Fruit fly (Drosophila melanogaster): Measurements from ENCODE around the gene prt.

- TF ChIP-seq CG8478 (optimal IDR thresholded peaks at IDR 0.05) (no peak), CTCF (optimal IDR thresholded peaks at IDR 0.05) (no peak)
Observed at dm6 chr3R:23714852-23715251, 16.0 kb upstream of the prt start.
